Worm (Caenorhabditis elegans): Measurements from ENCODE around the gene gar-2.
A peak's percentile ranks its signal among the peaks of the same experiment; 100 is the strongest.

The gar-2 gene

ce11 chrIII:6360114-6360513, 50.9 kb downstream of the gar-2 start (continued):
- no peak for TF ChIP-seq ceh-88 (GFP tag; IDR thresholded peaks at IDR 0.05)
- no peak for TF ChIP-seq nhr-76 (tag; optimal IDR thresholded peaks at IDR 0.05)

- TF ChIP-seq irx-1 (tag; optimal IDR thresholded peaks at IDR 0.05) (no peak), nhr-237 (tag; optimal IDR thresholded peaks at IDR 0.05) (no peak), tbx-2 (tag; optimal IDR thresholded peaks at IDR 0.05) (peak; percentile 2), xbp-1 (tag; optimal IDR thresholded peaks at IDR 0.05) (no peak), aha-1 (tag; optimal IDR thresholded peaks at IDR 0.05) (no peak), egl-27 (tag; optimal IDR thresholded peaks at IDR 0.05) (no peak), hlh-17 (GFP tag; optimal IDR thresholded peaks at IDR 0.05; ENCODE audit: borderline replicate concordance) (no peak), snu-23 (GFP tag; optimal IDR thresholded peaks at IDR 0.05) (peak; percentile 51), nhr-11 (tag; optimal IDR thresholded peaks at IDR 0.05) (no peak), ceh-82 (tag; optimal IDR thresholded peaks at IDR 0.05) (no peak), nhr-71 (tag; optimal IDR thresholded peaks at IDR 0.05) (peak; percentile 56), alr-1 (tag; optimal IDR thresholded peaks at IDR 0.05; ENCODE audit: borderline replicate concordance) (no peak), mef-2 (tag; optimal IDR thresholded peaks at IDR 0.05) (no peak), fkh-8 (tag; optimal IDR thresholded peaks at IDR 0.05) (no peak), ceh-63 (GFP tag; optimal IDR thresholded peaks at IDR 0.05) (no peak), ceh-8 (GFP tag; optimal IDR thresholded peaks at IDR 0.05) (no peak), skn-1 (tag; optimal IDR thresholded peaks at IDR 0.05) (peak; percentile 20), C34B4.2 (tag; optimal IDR thresholded peaks at IDR 0.05) (no peak), ztf-4 (tag; optimal IDR thresholded peaks at IDR 0.05) (no peak), hpl-2 (GFP tag; optimal IDR thresholded peaks at IDR 0.05) (no peak), rnt-1 (tag; optimal IDR thresholded peaks at IDR 0.05) (peak; percentile 29), sup-37 (GFP tag; optimal IDR thresholded peaks at IDR 0.05) (no peak), tlp-1 (tag; optimal IDR thresholded peaks at IDR 0.05) (no peak), nhr-12 (tag; optimal IDR thresholded peaks at IDR 0.05) (no peak), F16B12.6 (tag; optimal IDR thresholded peaks at IDR 0.05) (no peak), nhr-20 (tag; optimal IDR thresholded peaks at IDR 0.05) (peak; percentile 73), hlh-4 (tag; optimal IDR thresholded peaks at IDR 0.05) (no peak), dsc-1 (tag; optimal IDR thresholded peaks at IDR 0.05) (no peak), lin-39 (tag; optimal IDR thresholded peaks at IDR 0.05) (no peak), mdl-1 (tag; optimal IDR thresholded peaks at IDR 0.05) (peak in 1 of 2 experiments; percentile 58), ceh-88 (GFP tag; IDR thresholded peaks at IDR 0.05) (no peak), efl-1 (optimal IDR thresholded peaks at IDR 0.05) (no peak), efl-1 (GFP tag; optimal IDR thresholded peaks at IDR 0.05 in 1 of 2) (no peak), mab-9 (GFP tag; IDR thresholded peaks at IDR 0.05) (no peak), unc-98 (GFP tag; IDR thresholded peaks at IDR 0.05) (no peak), ces-1 (GFP tag; optimal IDR thresholded peaks at IDR 0.05) (no peak), zag-1 (tag; optimal IDR thresholded peaks at IDR 0.05) (no peak), lin-15B (tag; optimal IDR thresholded peaks at IDR 0.05) (no peak), mep-1 (tag; optimal IDR thresholded peaks at IDR 0.05) (peak; percentile 71), nhr-47 (tag; optimal IDR thresholded peaks at IDR 0.05) (no peak), fkh-10 (GFP tag; optimal IDR thresholded peaks at IDR 0.05) (no peak), isw-1 (GFP tag; IDR thresholded peaks at IDR 0.05) (no peak), lir-3 (tag; optimal IDR thresholded peaks at IDR 0.05; ENCODE audit: poor library complexity) (no peak), nhr-28 (tag; optimal IDR thresholded peaks at IDR 0.05) (no peak), nhr-76 (tag; optimal IDR thresholded peaks at IDR 0.05) (no peak), pqm-1 (tag; optimal IDR thresholded peaks at IDR 0.05) (no peak), C16A3.4 (tag; optimal IDR thresholded peaks at IDR 0.05) (no peak), lin-14 (GFP tag; optimal IDR thresholded peaks at IDR 0.05) (peak; percentile 79), unc-30 (tag; optimal IDR thresholded peaks at IDR 0.05) (no peak), pax-3 (tag; optimal IDR thresholded peaks at IDR 0.05) (no peak), nhr-90 (tag; optimal IDR thresholded peaks at IDR 0.05; ENCODE audit: poor library complexity) (peak; percentile 2), efl-3 (GFP tag; optimal IDR thresholded peaks at IDR 0.05) (no peak)
Measured at ce11 chrIII:6360825-6361224, 51.7 kb downstream of the gar-2 start.
